Worm (Caenorhabditis elegans) whole organism, young adult: Measurements from ENCODE around the gene fbxa-82.

ENCODE experiments used
- B0019.2 ChIP-seq: fragments of 200-800 bp; sonication (Bioruptor generic); conservative IDR thresholded peaks from 2 replicates; pipeline ENCODE4 v1.3.6; 2022; ENCODE audit warnings: missing genetic modification reagents, missing genetic modification characterization, missing compliant biosample characterization
- B0035.1 ChIP-seq: sonication (generic microtip); optimal IDR thresholded peaks from 2 replicates; lab custom pipeline; 2016; ENCODE audit warnings: missing genetic modification characterization, mild to moderate bottlenecking, missing compliant biosample characterization, missing genotype, missing genetic modification reagents
- D2030.7 ChIP-seq: fragments of 200-800 bp; sonication (Bioruptor generic); IDR thresholded peaks from 2 replicates; pipeline ENCODE4 v1.3.6; 2022; ENCODE audit warnings: missing genetic modification reagents, missing genetic modification characterization, missing compliant biosample characterization
- F33H1.4 ChIP-seq: fragments of 200-800 bp; sonication (Bioruptor generic); IDR thresholded peaks from 2 replicates; pipeline ENCODE4 v1.3.6; 2022; ENCODE audit warnings: missing genetic modification reagents, missing genetic modification characterization, missing compliant biosample characterization
- F52B5.7 ChIP-seq: sonication (generic microtip); optimal IDR thresholded peaks from 2 replicates; lab custom pipeline; 2016; ENCODE audit warnings: mild to moderate bottlenecking, missing genetic modification characterization, missing compliant biosample characterization
- F57A8.1 ChIP-seq: fragments of 200-800 bp; sonication (Bioruptor generic); optimal IDR thresholded peaks from 2 replicates; lab custom pipeline; 2018; ENCODE audit warnings: mild to moderate bottlenecking, missing genetic modification characterization, moderate library complexity, missing compliant biosample characterization
- K11D2.4 ChIP-seq: fragments of 200-800 bp; sonication (Bioruptor generic); IDR thresholded peaks from 2 replicates; pipeline ENCODE4 v1.3.6; 2022; ENCODE audit warnings: missing genetic modification reagents, missing genetic modification characterization, missing compliant biosample characterization
- K12H6.12 ChIP-seq: fragments of 200-800 bp; sonication (Bioruptor generic); optimal IDR thresholded peaks from 2 replicates; lab custom pipeline; 2018; ENCODE audit warnings: mild to moderate bottlenecking, missing genetic modification characterization, missing compliant biosample characterization
- T07F8.4 ChIP-seq: sonication (generic microtip); optimal IDR thresholded peaks from 2 replicates; lab custom pipeline; 2016; ENCODE audit warnings: mild to moderate bottlenecking, missing genetic modification characterization, moderate library complexity, missing compliant biosample characterization
- Y67H2A.10 ChIP-seq: fragments of 200-800 bp; sonication (Bioruptor generic); conservative IDR thresholded peaks from 2 replicates; pipeline ENCODE4 v1.3.6; 2022; ENCODE audit warnings: missing genetic modification reagents, missing genetic modification characterization, missing compliant biosample characterization
- aptf-3 ChIP-seq: fragments of 200-800 bp; sonication (Bioruptor generic); IDR thresholded peaks from 2 replicates; pipeline ENCODE4 v1.3.6; 2022; ENCODE audit warnings: missing genetic modification characterization, missing compliant biosample characterization
- athp-1 ChIP-seq: sonication (generic microtip); optimal IDR thresholded peaks from 2 replicates; lab custom pipeline; 2017; ENCODE audit warnings: mild to moderate bottlenecking, missing genetic modification characterization, missing compliant biosample characterization
- ceh-58 ChIP-seq: fragments of 200-800 bp; sonication (Bioruptor generic); IDR thresholded peaks from 2 replicates; pipeline ENCODE4 v1.3.6; 2022; ENCODE audit warnings: missing genetic modification characterization, missing compliant biosample characterization
- chd-7 ChIP-seq: sonication (generic microtip); optimal IDR thresholded peaks from 2 replicates; lab custom pipeline; 2016; ENCODE audit warnings: mild to moderate bottlenecking, missing genetic modification characterization, moderate library complexity, missing compliant biosample characterization
- dox-1 ChIP-seq: fragments of 200-800 bp; sonication (Bioruptor generic); IDR thresholded peaks from 2 replicates; pipeline ENCODE4 v1.3.6; 2022; ENCODE audit warnings: missing genetic modification reagents, missing genetic modification characterization, missing compliant biosample characterization
- dpff-1 ChIP-seq: sonication (generic microtip); optimal IDR thresholded peaks from 2 replicates; lab custom pipeline; 2017; ENCODE audit warnings: mild to moderate bottlenecking, missing genetic modification characterization, missing compliant biosample characterization
- dpl-1 ChIP-seq: fragments of 150-350 bp; optimal IDR thresholded peaks from 2 replicates; lab custom pipeline; 2014; ENCODE audit warnings: missing biosample characterization, missing genetic modification reagents, missing genetic modification characterization
- fkh-3 ChIP-seq: sonication (generic microtip); optimal IDR thresholded peaks from 2 replicates; lab custom pipeline; 2016; ENCODE audit warnings: mild to moderate bottlenecking, missing genetic modification characterization, missing compliant biosample characterization
- him-1 ChIP-seq: sonication (generic microtip); optimal IDR thresholded peaks from 2 replicates; lab custom pipeline; 2016; ENCODE audit warnings: missing genotype, missing genetic modification reagents, missing genetic modification characterization, missing compliant biosample characterization
- let-526 ChIP-seq: fragments of 200-800 bp; sonication (Bioruptor generic); IDR thresholded peaks from 2 replicates; pipeline ENCODE4 v1.3.6; 2022; ENCODE audit warnings: missing genetic modification reagents, missing genetic modification characterization, missing compliant biosample characterization
- lin-26 ChIP-seq: fragments of 200-800 bp; sonication (Bioruptor generic); IDR thresholded peaks from 2 replicates; pipeline ENCODE4 v1.3.6; 2022; ENCODE audit warnings: missing genetic modification reagents, missing genetic modification characterization, missing compliant biosample characterization
- lin-35 ChIP-seq, 3 experiments: fragments of 150-350 bp in 2 of 3; sonication (generic microtip) in 1 of 3; optimal IDR thresholded peaks; 2 replicates each; lab custom pipeline; 2014 to 2018; ENCODE audit warnings: missing biosample characterization in 3 of 3, missing genetic modification characterization in 3 of 3, missing genetic modification reagents in 3 of 3
- lin-54 ChIP-seq: fragments of 200-800 bp; sonication (Bioruptor generic); optimal IDR thresholded peaks from 2 replicates; lab custom pipeline; 2018; ENCODE audit warnings: mild to moderate bottlenecking, missing genetic modification characterization, missing compliant biosample characterization
- lir-1 ChIP-seq: fragments of 200-800 bp; sonication (Bioruptor generic); conservative IDR thresholded peaks from 2 replicates; pipeline ENCODE4 v1.3.6; 2022; ENCODE audit warnings: missing genetic modification reagents, missing genetic modification characterization, missing compliant biosample characterization
- lsy-27 ChIP-seq: sonication (generic microtip); optimal IDR thresholded peaks from 2 replicates; lab custom pipeline; 2017; ENCODE audit warnings: missing genetic modification characterization, mild to moderate bottlenecking, missing compliant biosample characterization, antibody characterized with exemption, missing genotype, borderline replicate concordance; ENCODE audit not compliant: insufficient read depth
- madf-6 ChIP-seq: fragments of 200-800 bp; sonication (Bioruptor generic); IDR thresholded peaks from 2 replicates; pipeline ENCODE4 v1.3.6; 2022; ENCODE audit warnings: missing genetic modification reagents, missing genetic modification characterization, missing compliant biosample characterization
- mel-28 ChIP-seq: sonication (generic microtip); optimal IDR thresholded peaks from 2 replicates; lab custom pipeline; 2016; ENCODE audit warnings: borderline replicate concordance, mild to moderate bottlenecking, missing genetic modification characterization, missing compliant biosample characterization
- mxl-1 ChIP-seq: sonication (generic microtip); optimal IDR thresholded peaks from 2 replicates; lab custom pipeline; 2016; ENCODE audit warnings: missing genetic modification characterization, missing compliant biosample characterization
- nhr-80 ChIP-seq: sonication (generic microtip); optimal IDR thresholded peaks from 2 replicates; lab custom pipeline; 2016; ENCODE audit warnings: missing genetic modification characterization, missing compliant biosample characterization
- pbrm-1 ChIP-seq: fragments of 200-800 bp; sonication (Bioruptor generic); IDR thresholded peaks from 2 replicates; pipeline ENCODE4 v1.3.6; 2022; ENCODE audit warnings: missing genetic modification reagents, missing genetic modification characterization, missing compliant biosample characterization
- rcor-1 ChIP-seq: fragments of 200-800 bp; sonication (Bioruptor generic); IDR thresholded peaks from 2 replicates; pipeline ENCODE4 v1.3.6; 2022; ENCODE audit warnings: missing genetic modification reagents, missing genetic modification characterization, missing compliant biosample characterization
- rpc-1 ChIP-seq, 2 experiments: fragments of 150-350 bp in 1 of 2; sonication (generic microtip) in 1 of 2; optimal IDR thresholded peaks; 2 replicates each; lab custom pipeline; 2014 to 2018; ENCODE audit warnings: missing biosample characterization in 1 of 2, missing genetic modification characterization in 1 of 2, missing genetic modification reagents in 1 of 2, missing genotype in 1 of 2
- sdz-38 ChIP-seq: sonication (generic microtip); optimal IDR thresholded peaks from 2 replicates; lab custom pipeline; 2016; ENCODE audit warnings: missing genotype, missing genetic modification characterization, missing compliant biosample characterization
- sea-2 ChIP-seq: fragments of 200-800 bp; sonication (Bioruptor generic); IDR thresholded peaks from 2 replicates; pipeline ENCODE4 v1.3.6; 2022; ENCODE audit warnings: missing genetic modification characterization, missing compliant biosample characterization
- snpc-1.3 ChIP-seq: sonication (generic microtip); optimal IDR thresholded peaks from 2 replicates; lab custom pipeline; 2017; ENCODE audit warnings: missing genetic modification characterization, mild to moderate bottlenecking, missing compliant biosample characterization, antibody characterized with exemption, moderate library complexity, missing genotype, missing genetic modification reagents; ENCODE audit not compliant: insufficient read depth
- tbp1 ChIP-seq: fragments of 200-800 bp; sonication (Bioruptor generic); optimal IDR thresholded peaks from 2 replicates; lab custom pipeline; 2018; ENCODE audit warnings: mild to moderate bottlenecking, missing genetic modification characterization, missing compliant biosample characterization
- tbx-9 ChIP-seq: sonication (generic microtip); optimal IDR thresholded peaks from 2 replicates; lab custom pipeline; 2016; ENCODE audit warnings: borderline replicate concordance, missing genetic modification characterization, inconsistent platforms, missing compliant biosample characterization
- unc-130 ChIP-seq: sonication (generic microtip); optimal IDR thresholded peaks from 2 replicates; lab custom pipeline; 2016; ENCODE audit warnings: missing genetic modification reagents, missing genetic modification characterization, missing compliant biosample characterization
- unc-62 ChIP-seq: fragments of 150-350 bp; optimal IDR thresholded peaks from 2 replicates; lab custom pipeline; 2014; ENCODE audit warnings: missing biosample characterization, missing genetic modification reagents, missing genetic modification characterization
- ztf-6 ChIP-seq: fragments of 200-800 bp; sonication (Bioruptor generic); IDR thresholded peaks from 2 replicates; pipeline ENCODE4 v1.3.6; 2022; ENCODE audit warnings: missing genetic modification reagents, missing genetic modification characterization, missing compliant biosample characterization

fbxa-82 gene

DNA sequence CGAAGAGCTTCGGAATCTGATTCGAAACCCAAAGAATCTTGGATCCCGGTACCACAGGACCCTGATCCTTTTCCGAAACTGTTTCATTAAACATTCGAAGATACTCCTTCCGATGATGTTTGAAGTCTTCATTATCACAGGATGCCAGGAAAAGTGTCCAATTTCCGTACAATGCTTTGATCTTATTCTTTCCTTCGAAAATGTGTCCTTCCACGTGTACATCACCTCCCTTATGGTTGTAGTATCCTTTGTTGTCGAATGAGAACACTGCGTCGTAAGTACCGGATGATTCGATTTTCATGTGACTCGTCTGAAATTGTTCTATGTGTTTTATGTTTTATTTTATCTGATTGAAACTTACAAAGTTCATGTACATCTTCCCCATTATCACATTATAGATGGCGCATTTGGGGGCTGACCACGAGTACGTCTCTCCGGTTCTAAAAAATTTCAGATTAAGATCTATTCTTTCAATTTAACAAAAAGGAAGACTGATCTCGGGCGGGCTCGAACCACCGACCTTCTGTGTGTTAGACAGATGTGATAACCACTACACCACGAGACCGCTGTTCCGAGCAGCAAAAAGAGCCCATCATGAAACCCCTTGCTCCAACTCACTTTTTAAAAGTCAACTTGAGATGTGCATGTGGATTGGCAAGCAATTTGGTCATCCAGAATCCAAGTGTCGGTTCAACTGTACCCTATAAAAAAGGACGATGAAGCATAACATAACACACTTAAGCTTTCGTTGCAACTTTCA, 39.6 kb downstream of the fbxa-82 start (continued):
- TF ChIP-seq pbrm-1 (GFP tag; lab: Robert Waterston, UW) = peak; percentile 45; the same call in 1 of the 2 replicates
- TF ChIP-seq dpff-1 = no peak
- TF ChIP-seq ceh-58 (GFP tag; lab: Robert Waterston, UW) = no peak
- TF ChIP-seq rpc-1 (optimal IDR thresholded peaks at IDR 0.05; lab: Kevin White, UChicago) = peak; percentile 53
- peak; percentile 70 for TF ChIP-seq rpc-1 (tag; optimal IDR thresholded peaks at IDR 0.05; lab: Kevin White, UChicago)
- TF ChIP-seq sea-2 (GFP tag; lab: Robert Waterston, UW) = no peak
- TF ChIP-seq lin-54 (GFP tag; lab: Kevin White, UChicago) = no peak
- 0 out of 2 replicates have a peak, but pooled peaks have one; percentile 29 for TF ChIP-seq dox-1 (GFP tag; lab: Robert Waterston, UW)
- TF ChIP-seq T07F8.4 (tag; lab: Kevin White, UChicago) = no peak
- TF ChIP-seq let-526 (GFP tag; lab: Robert Waterston, UW) = no peak
- 0 out of 2 replicates have a peak, but pooled peaks have one; percentile 34 for TF ChIP-seq madf-6 (GFP tag; lab: Robert Waterston, UW)
- TF ChIP-seq lsy-27 = no peak
- TF ChIP-seq F33H1.4 (GFP tag; lab: Robert Waterston, UW) = no peak
- TF ChIP-seq F52B5.7 = no peak
- no peak for TF ChIP-seq K11D2.4 (GFP tag; lab: Robert Waterston, UW)
- no peak for TF ChIP-seq snpc-1.3 (tag; lab: Kevin White, UChicago)
- TF ChIP-seq F57A8.1 = no peak
- TF ChIP-seq lin-35 (GFP tag; optimal IDR thresholded peaks at IDR 0.05; lab: Kevin White, UChicago) = no peak
- 0 out of 2 replicates have a peak, but pooled peaks have one; percentile 6 for TF ChIP-seq B0019.2 (GFP tag; lab: Robert Waterston, UW)
- TF ChIP-seq B0035.1 (tag; lab: Kevin White, UChicago) = no peak
- no peak for TF ChIP-seq unc-130 (GFP tag; lab: Kevin White, UChicago)
- no peak for TF ChIP-seq mxl-1 (tag; lab: Kevin White, UChicago)
- no peak for TF ChIP-seq rcor-1 (GFP tag; lab: Robert Waterston, UW)
- no peak for TF ChIP-seq tbx-9 (tag; lab: Kevin White, UChicago)
- TF ChIP-seq athp-1 (tag; lab: Kevin White, UChicago) = no peak
- no peak for TF ChIP-seq fkh-3 (tag; lab: Kevin White, UChicago)
- no peak for TF ChIP-seq sdz-38 (tag; lab: Kevin White, UChicago)
- TF ChIP-seq lin-26 (GFP tag; lab: Robert Waterston, UW) = peak; percentile 61; the same call in 1 of the 2 replicates
- TF ChIP-seq dpl-1 = no peak
- TF ChIP-seq tbp1 (GFP tag; lab: Kevin White, UChicago) = peak; percentile 88
- no peak for TF ChIP-seq chd-7 (tag; lab: Kevin White, UChicago)
- TF ChIP-seq nhr-80 (tag; lab: Kevin White, UChicago) = peak; percentile 9
- TF ChIP-seq him-1 = peak; percentile 65
- TF ChIP-seq, all 124 proteins: peak for 20

DNA sequence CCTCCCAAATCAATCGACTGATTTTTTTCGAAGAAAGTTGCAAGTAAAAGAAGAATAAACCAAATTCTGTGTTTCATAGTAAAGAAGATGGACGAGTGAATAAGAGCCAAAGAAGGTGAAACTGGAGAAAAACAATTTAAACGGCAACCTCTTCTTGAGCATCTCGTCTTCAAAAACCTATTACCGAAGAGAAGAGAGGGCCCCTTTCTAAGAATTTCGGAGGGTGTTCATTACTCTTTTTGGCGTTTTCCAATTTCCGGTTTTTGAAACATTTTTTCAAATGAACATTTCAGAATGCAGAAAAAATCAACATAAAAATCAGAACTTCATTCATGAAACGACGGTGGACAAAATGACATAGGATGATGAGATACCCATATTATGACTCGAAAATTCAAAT, 40.8 kb downstream of the fbxa-82 start, which contains the start of gene nmr-2:
nmr-2 (minus strand) TSS at position 101 of the 400 bp plus-strand sequence.
- no peak for TF ChIP-seq mel-28 (tag; lab: Kevin White, UChicago)
- no peak for TF ChIP-seq D2030.7 (GFP tag; lab: Robert Waterston, UW)
- TF ChIP-seq ztf-6 (GFP tag; lab: Robert Waterston, UW) = no peak
- TF ChIP-seq lir-1 (GFP tag; lab: Robert Waterston, UW) = no peak
- TF ChIP-seq Y67H2A.10 = no peak
- TF ChIP-seq unc-62 (GFP tag; lab: Kevin White, UChicago) = no peak
- TF ChIP-seq K12H6.12 (tag; lab: Kevin White, UChicago) = no peak
- no peak for TF ChIP-seq pbrm-1 (GFP tag; lab: Robert Waterston, UW)
- no peak for TF ChIP-seq aptf-3 (GFP tag; lab: Robert Waterston, UW)
